Fruit fly (Drosophila melanogaster) whole organism, embryonic: Measurements from ENCODE around the gene CG13247.

Experiments
- Adf1 ChIP-seq: fragments of 200-800 bp; sonication (Bioruptor generic); IDR thresholded peaks from 2 replicates; pipeline ENCODE4 v1.3.6; 2022; ENCODE audit warnings: missing biosample characterization, missing genetic modification characterization
- Asciz ChIP-seq: fragments of 200-800 bp; sonication (Bioruptor generic); optimal IDR thresholded peaks from 2 replicates; lab custom pipeline; 2017; ENCODE audit warnings: missing biosample characterization, mild to moderate bottlenecking, missing genetic modification characterization, missing genetic modification reagents
- Atf3 ChIP-seq: fragments of 200-800 bp; sonication (Bioruptor generic); optimal IDR thresholded peaks from 3 replicates; lab custom pipeline; 2016; ENCODE audit warnings: missing biosample characterization, missing genetic modification characterization
- B-H1 ChIP-seq: fragments of 200-800 bp; sonication (Bioruptor generic); IDR thresholded peaks from 3 replicates; pipeline ENCODE4 v1.3.6; 2022; ENCODE audit warnings: missing biosample characterization, missing genetic modification characterization
- CG10431 ChIP-seq: fragments of 200-800 bp; sonication (Bioruptor generic); optimal IDR thresholded peaks from 3 replicates; lab custom pipeline; 2018; ENCODE audit warnings: missing biosample characterization, mild to moderate bottlenecking, missing genetic modification characterization
- CG10979 ChIP-seq: fragments of 200-800 bp; sonication (Bioruptor generic); optimal IDR thresholded peaks from 2 replicates; lab custom pipeline; 2018; ENCODE audit warnings: missing biosample characterization, mild to moderate bottlenecking, missing genetic modification characterization, moderate library complexity
- CG11247 ChIP-seq: fragments of 200-800 bp; sonication (Bioruptor generic); IDR thresholded peaks from 2 replicates; pipeline ENCODE4 v1.3.6; 2022; ENCODE audit warnings: missing biosample characterization, missing genetic modification characterization
- CG1233 ChIP-seq: fragments of 200-800 bp; sonication (Bioruptor generic); optimal IDR thresholded peaks from 4 replicates; lab custom pipeline; 2018; ENCODE audit warnings: missing biosample characterization, mild to moderate bottlenecking, missing genetic modification characterization
- CG15011 ChIP-seq: fragments of 200-800 bp; sonication (Bioruptor generic); optimal IDR thresholded peaks from 3 replicates; lab custom pipeline; 2018; ENCODE audit warnings: missing biosample characterization, mild to moderate bottlenecking, missing genetic modification characterization
- CG15269 ChIP-seq: fragments of 200-800 bp; sonication (Bioruptor generic); optimal IDR thresholded peaks from 2 replicates; lab custom pipeline; 2018; ENCODE audit warnings: missing biosample characterization, mild to moderate bottlenecking, missing genetic modification characterization, moderate library complexity
- CG16863 ChIP-seq: fragments of 200-800 bp; sonication (Bioruptor generic); optimal IDR thresholded peaks from 3 replicates; lab custom pipeline; 2016; ENCODE audit warnings: missing biosample characterization, missing genetic modification characterization
- CG17568 ChIP-seq: fragments of 200-800 bp; sonication (Bioruptor generic); optimal IDR thresholded peaks from 2 replicates; lab custom pipeline; 2018; ENCODE audit warnings: missing biosample characterization, mild to moderate bottlenecking, missing genetic modification characterization, moderate library complexity
- CG1832 ChIP-seq: fragments of 200-800 bp; sonication (Bioruptor generic); optimal IDR thresholded peaks from 2 replicates; lab custom pipeline; 2017; ENCODE audit warnings: missing biosample characterization, mild to moderate bottlenecking, missing genetic modification characterization, inconsistent platforms
- CG31365 ChIP-seq: fragments of 200-800 bp; sonication (Bioruptor generic); optimal IDR thresholded peaks from 2 replicates; lab custom pipeline; 2018; ENCODE audit warnings: missing biosample characterization, mild to moderate bottlenecking, missing genetic modification characterization
- CG3847 ChIP-seq: fragments of 200-800 bp; sonication (Bioruptor generic); IDR thresholded peaks from 2 replicates; pipeline ENCODE4 v1.3.6; 2022; ENCODE audit warnings: missing biosample characterization, missing genetic modification characterization
- CG3995 ChIP-seq: fragments of 200-800 bp; sonication (Bioruptor generic); optimal IDR thresholded peaks from 3 replicates; lab custom pipeline; 2016; ENCODE audit warnings: missing biosample characterization, missing genetic modification characterization
- CG4404 ChIP-seq: fragments of 200-800 bp; sonication (Bioruptor generic); IDR thresholded peaks from 2 replicates; pipeline ENCODE4 v1.3.6; 2022; ENCODE audit warnings: missing biosample characterization, missing genetic modification characterization
- CG9932 ChIP-seq: fragments of 200-800 bp; sonication (Bioruptor generic); IDR thresholded peaks from 2 replicates; pipeline ENCODE4 v1.3.6; 2022; ENCODE audit warnings: missing biosample characterization, missing genetic modification characterization
- Chrac-16 ChIP-seq: fragments of 200-800 bp; sonication (Bioruptor generic); optimal IDR thresholded peaks from 3 replicates; lab custom pipeline; 2016; ENCODE audit warnings: missing biosample characterization, missing genetic modification characterization
- CkIIα-i1 ChIP-seq: fragments of 200-800 bp; sonication (Bioruptor generic); IDR thresholded peaks from 2 replicates; pipeline ENCODE4 v1.3.6; 2022; ENCODE audit warnings: missing biosample characterization, missing genetic modification characterization
- D19A ChIP-seq: fragments of 200-800 bp; optimal IDR thresholded peaks from 3 replicates; lab custom pipeline; 2019; ENCODE audit warnings: missing biosample characterization, mild to moderate bottlenecking, missing genetic modification characterization, moderate library complexity
- Deaf1 ChIP-seq: fragments of 200-800 bp; optimal IDR thresholded peaks from 3 replicates; lab custom pipeline; 2019; ENCODE audit warnings: missing biosample characterization, mild to moderate bottlenecking, missing genetic modification characterization, moderate library complexity
- Dek ChIP-seq: fragments of 200-800 bp; sonication (Bioruptor generic); optimal IDR thresholded peaks from 3 replicates; lab custom pipeline; 2019; ENCODE audit warnings: missing biosample characterization, mild to moderate bottlenecking, missing genetic modification characterization, moderate library complexity
- Dll ChIP-seq: fragments of 200-800 bp; sonication (Bioruptor generic); IDR thresholded peaks from 4 replicates; pipeline ENCODE4 v1.3.6; 2022; ENCODE audit warnings: missing biosample characterization, missing genetic modification characterization; ENCODE audit not compliant: partially characterized antibody
- Hmr ChIP-seq: fragments of 200-800 bp; sonication (Bioruptor generic); optimal IDR thresholded peaks from 3 replicates; lab custom pipeline; 2017; ENCODE audit warnings: mild to moderate bottlenecking, missing biosample characterization, missing genetic modification reagents, missing genetic modification characterization
- Lpt ChIP-seq: fragments of >200 bp; optimal IDR thresholded peaks from 2 replicates; lab custom pipeline; 2018; ENCODE audit warnings: missing biosample characterization, missing genetic modification characterization
- Meics ChIP-seq: fragments of 200-800 bp; sonication (Bioruptor generic); optimal IDR thresholded peaks from 2 replicates; lab custom pipeline; 2017; ENCODE audit warnings: missing biosample characterization, mild to moderate bottlenecking, missing genetic modification characterization
- Mrtf ChIP-seq: fragments of 200-800 bp; sonication (Bioruptor generic); IDR thresholded peaks from 3 replicates; pipeline ENCODE4 v1.3.6; 2022; ENCODE audit warnings: missing biosample characterization, missing genetic modification characterization
- Neu2 ChIP-seq: fragments of 200-800 bp; sonication (Bioruptor generic); optimal IDR thresholded peaks from 3 replicates; lab custom pipeline; 2016; ENCODE audit warnings: missing biosample characterization, missing genetic modification characterization, borderline replicate concordance
- Stat92E ChIP-seq, 3 experiments: fragments of >200 bp in 2 of 3; fragments of 200-800 bp in 1 of 3; sonication (Bioruptor generic) in 1 of 3; optimal IDR thresholded peaks; 2 replicates each; lab custom pipeline; 2017 to 2019; ENCODE audit warnings: missing biosample characterization in 3 of 3, missing genetic modification characterization in 3 of 3, mild to moderate bottlenecking in 1 of 3, moderate library complexity in 1 of 3
- YL-1 ChIP-seq: fragments of 200-800 bp; sonication (Bioruptor generic); optimal IDR thresholded peaks from 3 replicates; lab custom pipeline; 2017; ENCODE audit warnings: missing biosample characterization, mild to moderate bottlenecking, missing genetic modification characterization
- bbx ChIP-seq: fragments of 200-800 bp; sonication (Bioruptor generic); IDR thresholded peaks from 2 replicates; pipeline ENCODE4 v1.3.6; 2022; ENCODE audit warnings: missing biosample characterization, missing genetic modification characterization; ENCODE audit not compliant: partially characterized antibody
- cwo ChIP-seq: fragments of 200-800 bp; sonication (Bioruptor generic); optimal IDR thresholded peaks from 3 replicates; lab custom pipeline; 2017; ENCODE audit warnings: missing biosample characterization, missing genetic modification characterization, mild to moderate bottlenecking, moderate library complexity, missing genetic modification reagents
- da ChIP-seq: fragments of 200-800 bp; sonication (Bioruptor generic); optimal IDR thresholded peaks from 2 replicates; lab custom pipeline; 2016; ENCODE audit warnings: missing biosample characterization, missing genetic modification characterization
- exex ChIP-seq: fragments of 200-800 bp; sonication (Bioruptor generic); optimal IDR thresholded peaks from 4 replicates; lab custom pipeline; 2018; ENCODE audit warnings: missing biosample characterization, mild to moderate bottlenecking, missing genetic modification characterization, moderate library complexity
- fd3F ChIP-seq: fragments of 200-800 bp; sonication (Bioruptor generic); optimal IDR thresholded peaks from 2 replicates; lab custom pipeline; 2018; ENCODE audit warnings: missing biosample characterization, mild to moderate bottlenecking, missing genetic modification characterization, moderate library complexity
- fd96Cb ChIP-seq: fragments of 200-800 bp; sonication (Bioruptor generic); optimal IDR thresholded peaks from 2 replicates; lab custom pipeline; 2018; ENCODE audit warnings: missing biosample characterization, mild to moderate bottlenecking, missing genetic modification characterization, moderate library complexity
- gcm2 ChIP-seq: fragments of 200-800 bp; sonication (Bioruptor generic); optimal IDR thresholded peaks from 2 replicates; lab custom pipeline; 2016; ENCODE audit warnings: missing biosample characterization, missing genetic modification characterization
- gsb ChIP-seq: fragments of 200-800 bp; sonication (Bioruptor generic); IDR thresholded peaks from 2 replicates; pipeline ENCODE4 v1.3.6; 2022; ENCODE audit warnings: missing biosample characterization, missing genetic modification characterization
- hkb ChIP-seq, 2 experiments: fragments of 200-800 bp in 1 of 2; fragments of >200 bp in 1 of 2; sonication (Bioruptor generic) in 1 of 2; IDR thresholded peaks in 1 of 2; optimal IDR thresholded peaks in 1 of 2; 2 replicates each; pipeline versions ENCODE4 v1.3.6 to Lab custom; 2017 to 2022; ENCODE audit warnings: missing biosample characterization in 1 of 2, missing genetic modification characterization in 1 of 2
- lola ChIP-seq, 3 experiments: fragments of >200 bp in 2 of 3; fragments of 200-800 bp in 1 of 3; sonication (Bioruptor generic) in 1 of 3; optimal IDR thresholded peaks; 2 replicates each; lab custom pipeline; 2017 to 2019; ENCODE audit warnings: missing biosample characterization in 3 of 3, missing genetic modification characterization in 3 of 3, mild to moderate bottlenecking in 1 of 3, moderate library complexity in 1 of 3
- odd ChIP-seq: fragments of 200-800 bp; sonication (Bioruptor generic); optimal IDR thresholded peaks from 2 replicates; lab custom pipeline; 2017; ENCODE audit warnings: missing biosample characterization, mild to moderate bottlenecking, missing genetic modification characterization
- pho ChIP-seq: fragments of 200-800 bp; sonication (Bioruptor generic); optimal IDR thresholded peaks from 2 replicates; lab custom pipeline; 2016; ENCODE audit warnings: missing biosample characterization, missing genetic modification characterization
- phol ChIP-seq: fragments of 200-800 bp; sonication (Bioruptor generic); optimal IDR thresholded peaks from 3 replicates; lab custom pipeline; 2018; ENCODE audit warnings: missing biosample characterization, mild to moderate bottlenecking, missing genetic modification characterization, moderate library complexity
- psq ChIP-seq: fragments of 200-800 bp; sonication (Bioruptor generic); optimal IDR thresholded peaks from 2 replicates; lab custom pipeline; 2017; ENCODE audit warnings: missing biosample characterization, missing genetic modification characterization
- sim ChIP-seq: fragments of 200-800 bp; sonication (Bioruptor generic); IDR thresholded peaks from 2 replicates; pipeline ENCODE4 v1.3.6; 2022; ENCODE audit warnings: missing biosample characterization, missing genetic modification characterization
- slp2 ChIP-seq: fragments of 200-800 bp; sonication (Bioruptor generic); optimal IDR thresholded peaks from 2 replicates; lab custom pipeline; 2016; ENCODE audit warnings: missing biosample characterization, missing genetic modification characterization
- so ChIP-seq: fragments of 200-800 bp; sonication (Bioruptor generic); IDR thresholded peaks from 3 replicates; pipeline ENCODE4 v1.3.6; 2022; ENCODE audit warnings: missing biosample characterization, missing genetic modification characterization

The CG13247 gene

DNA sequence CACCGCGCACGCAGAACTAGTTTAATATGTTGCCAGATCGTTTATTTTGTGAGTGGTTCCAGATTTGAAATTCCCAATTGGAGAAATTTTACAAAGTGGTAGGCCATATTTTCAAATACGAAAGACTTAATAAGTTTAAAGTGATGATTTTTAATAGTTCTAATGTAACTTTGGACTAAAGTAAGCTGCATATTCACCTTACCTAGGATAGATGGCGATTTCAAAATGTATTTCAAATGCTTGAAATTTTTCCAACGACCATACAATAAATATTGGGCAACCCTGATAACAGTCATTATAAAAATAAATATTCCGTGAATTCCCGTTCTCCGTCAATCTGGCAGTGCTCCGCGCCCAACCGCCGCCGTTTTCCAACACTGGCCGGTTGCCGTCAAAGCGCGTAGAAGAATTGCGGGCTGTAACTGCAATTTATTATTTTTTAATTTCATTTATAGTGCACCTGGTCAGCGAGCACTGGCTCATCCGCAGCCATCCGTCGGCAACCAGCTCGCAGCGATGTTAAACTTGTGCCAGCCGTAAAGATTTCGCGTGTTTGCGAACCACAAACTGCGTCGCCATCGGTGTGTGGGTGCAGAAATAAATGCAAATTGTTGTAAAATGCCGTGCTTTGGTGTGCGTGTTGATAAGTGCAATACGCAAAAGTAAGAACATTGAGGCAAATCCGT lies 5.9 kb downstream of the CG13247 start, which contains the start of the genes Ide and RhoBTB (continued):
- TF ChIP-seq hkb (optimal IDR thresholded peaks at IDR 0.05; lab: Kevin White, UChicago) (peak; percentile 96), hkb (GFP tag; IDR thresholded peaks at IDR 0.05; lab: Robert Waterston, UW) (peak; percentile 40; the same call in 1 of the 2 replicates), sim (no peak), Asciz (GFP tag; lab: Kevin White, UChicago) (no peak), CG3847 (GFP tag; lab: Robert Waterston, UW) (peak; percentile 93), fd96Cb (tag; lab: Kevin White, UChicago) (peak; percentile 72), psq (GFP tag; lab: Kevin White, UChicago) (peak; percentile 62), CG3995 (peak; percentile 99), Atf3 (GFP tag; lab: Kevin White, UChicago) (peak; percentile 77), cwo (peak; percentile 58), CG17568 (GFP tag; lab: Kevin White, UChicago) (no peak), B-H1 (GFP tag; lab: Robert Waterston, UW) (no peak), Hmr (GFP tag; lab: Kevin White, UChicago) (peak; percentile 83), CG10431 (peak; percentile 36), CG15011 (GFP tag; lab: Kevin White, UChicago) (no peak), phol (peak; percentile 90), gcm2 (peak; percentile 59), bbx (no peak), gsb (GFP tag; lab: Robert Waterston, UW) (no peak), odd (no peak), Neu2 (GFP tag; lab: Kevin White, UChicago) (no peak), exex (tag; lab: Kevin White, UChicago) (peak; percentile 44), CG15269 (tag; lab: Kevin White, UChicago) (peak; percentile 83), CG31365 (tag; lab: Kevin White, UChicago) (peak; percentile 3), CG16863 (GFP tag; lab: Kevin White, UChicago) (peak; percentile 70), YL-1 (GFP tag; lab: Kevin White, UChicago) (peak; percentile 50), lola (GFP tag; optimal IDR thresholded peaks at IDR 0.05; lab: Kevin White, UChicago) (peak in 1 of 3 experiments; percentile 79), da (GFP tag; lab: Kevin White, UChicago) (peak; percentile 67), Adf1 (GFP tag; lab: Robert Waterston, UW) (peak; percentile 32; the same call in 1 of the 2 replicates), pho (GFP tag; lab: Kevin White, UChicago) (peak; percentile 92), Deaf1 (no peak), fd3F (GFP tag; lab: Kevin White, UChicago) (peak; percentile 78), D19A (no peak), CkIIα-i1 (GFP tag; lab: Robert Waterston, UW) (no peak), slp2 (GFP tag; lab: Kevin White, UChicago) (peak; percentile 59), Dll (GFP tag; lab: Robert Waterston, UW) (no peak), Chrac-16 (peak; percentile 88), Mrtf (peak; percentile 61), CG1233 (GFP tag; lab: Kevin White, UChicago) (peak; percentile 75), CG9932 (peak; percentile 94), Stat92E (GFP tag; optimal IDR thresholded peaks at IDR 0.05; lab: Kevin White, UChicago) (no peak), CG1832 (GFP tag; lab: Kevin White, UChicago) (no peak), Lpt (GFP tag; lab: Kevin White, UChicago) (no peak), so (GFP tag; lab: Robert Waterston, UW) (no peak), CG10979 (tag; lab: Kevin White, UChicago) (peak; percentile 52), Meics (peak; percentile 71), CG4404 (peak; percentile 75), CG11247 (GFP tag; lab: Robert Waterston, UW) (peak; percentile 69), Dek (tag; lab: Kevin White, UChicago) (peak; percentile 73)
